Worm (Caenorhabditis elegans) whole organism, L3 larva: ENCODE data around the gene fipr-4.

Source experiments
- R02D3.7 ChIP-seq: fragments of 150-350 bp; optimal IDR thresholded peaks from 2 replicates; lab custom pipeline; 2014; ENCODE audit warnings: missing biosample characterization, missing genetic modification characterization
- aly-2 ChIP-seq: fragments of 150-350 bp; optimal IDR thresholded peaks from 2 replicates; lab custom pipeline; 2014; ENCODE audit warnings: missing biosample characterization, missing genetic modification characterization
- ceh-16 ChIP-seq: sonication (generic microtip); optimal IDR thresholded peaks from 2 replicates; lab custom pipeline; 2017; ENCODE audit warnings: missing biosample characterization, missing genetic modification characterization
- ceh-28 ChIP-seq: fragments of 150-350 bp; optimal IDR thresholded peaks from 2 replicates; lab custom pipeline; 2014; ENCODE audit warnings: missing biosample characterization, missing genetic modification reagents, missing genetic modification characterization
- ceh-82 ChIP-seq: fragments of 150-350 bp; optimal IDR thresholded peaks from 2 replicates; lab custom pipeline; 2014; ENCODE audit warnings: missing biosample characterization, missing genetic modification characterization
- ceh-9 ChIP-seq: sonication (generic microtip); optimal IDR thresholded peaks from 2 replicates; lab custom pipeline; 2018; ENCODE audit warnings: missing biosample characterization, missing genetic modification characterization
- daf-12 ChIP-seq: fragments of 150-350 bp; optimal IDR thresholded peaks from 2 replicates; lab custom pipeline; 2014; ENCODE audit warnings: missing biosample characterization, missing genetic modification reagents, missing genetic modification characterization
- egl-27 ChIP-seq: sonication (generic microtip); optimal IDR thresholded peaks from 4 replicates; lab custom pipeline; 2017; ENCODE audit warnings: missing biosample characterization, missing genetic modification reagents, missing genetic modification characterization
- egl-5 ChIP-seq: fragments of 150-350 bp; optimal IDR thresholded peaks from 2 replicates; lab custom pipeline; 2017; ENCODE audit warnings: missing biosample characterization, missing genetic modification reagents, missing genetic modification characterization, inconsistent platforms
- elt-3 ChIP-seq, 3 experiments: fragments of 150-350 bp in 1 of 3; sonication (generic microtip) in 2 of 3; optimal IDR thresholded peaks; 2 replicates in 2 of 3; 4 replicates in 1 of 3; lab custom pipeline; 2014 to 2017; ENCODE audit warnings: missing biosample characterization in 3 of 3, missing genetic modification characterization in 3 of 3
- eor-1 ChIP-seq, 2 experiments: fragments of 150-350 bp; optimal IDR thresholded peaks; 2 replicates each; lab custom pipeline; 2014 to 2018; ENCODE audit warnings: missing biosample characterization in 2 of 2, missing genetic modification characterization in 2 of 2
- fkh-10 ChIP-seq: sonication (generic microtip); optimal IDR thresholded peaks from 2 replicates; lab custom pipeline; 2017; ENCODE audit warnings: missing biosample characterization, missing genetic modification reagents, missing genetic modification characterization
- fkh-2 ChIP-seq: fragments of 150-350 bp; optimal IDR thresholded peaks from 2 replicates; lab custom pipeline; 2014; ENCODE audit warnings: missing biosample characterization, missing genetic modification reagents, missing genetic modification characterization
- fos-1 ChIP-seq: fragments of 150-350 bp; optimal IDR thresholded peaks from 2 replicates; lab custom pipeline; 2014; ENCODE audit warnings: missing biosample characterization, missing genetic modification characterization
- jun-1 ChIP-seq: fragments of 150-350 bp; optimal IDR thresholded peaks from 2 replicates; lab custom pipeline; 2014; ENCODE audit warnings: missing biosample characterization, missing genetic modification reagents, missing genetic modification characterization
- lin-15B ChIP-seq: fragments of 150-350 bp; optimal IDR thresholded peaks from 2 replicates; lab custom pipeline; 2014; ENCODE audit warnings: missing biosample characterization, missing genetic modification characterization
- mdl-1 ChIP-seq: fragments of 150-350 bp; optimal IDR thresholded peaks from 2 replicates; lab custom pipeline; 2014; ENCODE audit warnings: missing biosample characterization, missing genetic modification characterization
- mml-1 ChIP-seq: fragments of 150-350 bp; sonication (generic microtip); optimal IDR thresholded peaks from 3 replicates; lab custom pipeline; 2014; ENCODE audit warnings: missing biosample characterization, missing genetic modification characterization
- nfya-1 ChIP-seq: sonication (generic microtip); optimal IDR thresholded peaks from 2 replicates; lab custom pipeline; 2017; ENCODE audit warnings: missing genetic modification characterization, mild to moderate bottlenecking, missing compliant biosample characterization, antibody characterized with exemption, moderate library complexity; ENCODE audit not compliant: insufficient read depth
- nhr-11 ChIP-seq: fragments of 150-350 bp; optimal IDR thresholded peaks from 2 replicates; lab custom pipeline; 2014; ENCODE audit warnings: missing biosample characterization, missing genetic modification characterization
- nhr-12 ChIP-seq: fragments of 150-350 bp; optimal IDR thresholded peaks from 2 replicates; lab custom pipeline; 2014; ENCODE audit warnings: missing biosample characterization, missing genetic modification characterization
- nhr-23 ChIP-seq: fragments of 150-350 bp; optimal IDR thresholded peaks from 2 replicates; lab custom pipeline; 2014; ENCODE audit warnings: missing biosample characterization, missing genetic modification reagents, missing genetic modification characterization
- nhr-25 ChIP-seq: sonication (generic microtip); optimal IDR thresholded peaks from 2 replicates; lab custom pipeline; 2017; ENCODE audit warnings: missing biosample characterization, missing genetic modification characterization
- nhr-28 ChIP-seq: fragments of 150-350 bp; optimal IDR thresholded peaks from 2 replicates; lab custom pipeline; 2014; ENCODE audit warnings: missing biosample characterization, missing genetic modification characterization
- nhr-43 ChIP-seq: sonication (generic microtip); optimal IDR thresholded peaks from 2 replicates; lab custom pipeline; 2016; ENCODE audit warnings: mild to moderate bottlenecking, missing genetic modification characterization, missing compliant biosample characterization; ENCODE audit not compliant: poor library complexity, severe bottlenecking
- nhr-67 ChIP-seq: fragments of 150-350 bp; optimal IDR thresholded peaks from 2 replicates; lab custom pipeline; 2014; ENCODE audit warnings: missing biosample characterization, missing genetic modification characterization
- nhr-76 ChIP-seq: fragments of 150-350 bp; sonication (generic microtip); optimal IDR thresholded peaks from 5 replicates; lab custom pipeline; 2014; ENCODE audit warnings: missing biosample characterization, missing genetic modification characterization
- nhr-77 ChIP-seq: fragments of 150-350 bp; optimal IDR thresholded peaks from 2 replicates; lab custom pipeline; 2014; ENCODE audit warnings: missing biosample characterization, missing genetic modification characterization
- pha-4 ChIP-seq: fragments of 150-350 bp; optimal IDR thresholded peaks from 2 replicates; lab custom pipeline; 2014; ENCODE audit warnings: missing biosample characterization, missing genetic modification reagents, missing genetic modification characterization
- pqm-1 ChIP-seq: fragments of 150-350 bp; optimal IDR thresholded peaks from 2 replicates; lab custom pipeline; 2017; ENCODE audit warnings: missing biosample characterization, missing genetic modification characterization, inconsistent platforms
- sea-2 ChIP-seq: fragments of 150-350 bp; sonication (generic microtip); optimal IDR thresholded peaks from 4 replicates; lab custom pipeline; 2014; ENCODE audit warnings: missing biosample characterization, missing genetic modification reagents, missing genetic modification characterization
- skn-1 ChIP-seq: fragments of 150-350 bp; optimal IDR thresholded peaks from 2 replicates; lab custom pipeline; 2014; ENCODE audit warnings: missing biosample characterization, missing genetic modification characterization
- snpc-4 ChIP-seq: fragments of 150-350 bp; optimal IDR thresholded peaks from 2 replicates; lab custom pipeline; 2014; ENCODE audit warnings: missing biosample characterization, missing genetic modification characterization
- tbx-2 ChIP-seq: sonication (generic microtip); optimal IDR thresholded peaks from 2 replicates; lab custom pipeline; 2016; ENCODE audit warnings: mild to moderate bottlenecking, missing genetic modification characterization, missing compliant biosample characterization
- unc-39 ChIP-seq: sonication (generic microtip); optimal IDR thresholded peaks from 4 replicates; lab custom pipeline; 2017; ENCODE audit warnings: missing biosample characterization, missing genetic modification characterization
- unc-62 ChIP-seq: fragments of 150-350 bp; sonication (generic microtip); optimal IDR thresholded peaks from 4 replicates; lab custom pipeline; 2014; ENCODE audit warnings: missing biosample characterization, missing genetic modification reagents, missing genetic modification characterization
- zag-1 ChIP-seq: fragments of 150-350 bp; optimal IDR thresholded peaks from 2 replicates; lab custom pipeline; 2014; ENCODE audit warnings: missing biosample characterization, missing genetic modification characterization
- ztf-11 ChIP-seq: fragments of 150-350 bp; optimal IDR thresholded peaks from 2 replicates; lab custom pipeline; 2014; ENCODE audit warnings: missing biosample characterization, missing genetic modification characterization
- ztf-4 ChIP-seq: fragments of 150-350 bp; optimal IDR thresholded peaks from 2 replicates; lab custom pipeline; 2014; ENCODE audit warnings: missing biosample characterization, missing genetic modification characterization

Gene fipr-4

ce11 chrV:10222007-10222406 is 6.3 kb downstream of the fipr-4 start, which contains the start of gene C12D8.20:
TSS of gene C12D8.20 (plus strand) at chrV:10222307.
- TF ChIP-seq nhr-23 (tag; lab: Kevin White, UChicago) (no peak), aly-2 (tag; lab: Kevin White, UChicago) (no peak), egl-27 (no peak), ztf-11 (no peak), nhr-12 (tag; lab: Kevin White, UChicago) (no peak), tbx-2 (no peak), nfya-1 (tag; lab: Kevin White, UChicago) (no peak), fkh-2 (tag; lab: Kevin White, UChicago) (no peak), egl-5 (tag; lab: Kevin White, UChicago) (no peak), unc-62 (GFP tag; lab: Kevin White, UChicago) (no peak), mml-1 (tag; lab: Kevin White, UChicago) (no peak), nhr-11 (tag; lab: Kevin White, UChicago) (no peak), eor-1 (tag; optimal IDR thresholded peaks at IDR 0.05; lab: Kevin White, UChicago) (no peak), mdl-1 (tag; lab: Kevin White, UChicago) (no peak)

- TF ChIP-seq nhr-23 (tag; lab: Kevin White, UChicago) = no peak
- no peak for TF ChIP-seq snpc-4
Measured at ce11 chrV:10221317-10221716, 6.9 kb downstream of the fipr-4 start, which contains the start of the genes fipr-5 and fipr-9. TSS of gene fipr-5 (minus strand) at chrV:10221417. TSS of gene fipr-9 (plus strand) at chrV:10221662.

ce11 chrV:10220605-10221004 is 7.7 kb downstream of the fipr-4 start, which contains the start of gene C12D8.13:
TSS of gene C12D8.13 (minus strand) at chrV:10220705.
- no peak for TF ChIP-seq sea-2 (GFP tag; lab: Kevin White, UChicago)
- no peak for TF ChIP-seq ceh-9 (tag; lab: Kevin White, UChicago)
- no peak for TF ChIP-seq fkh-2 (tag; lab: Kevin White, UChicago)
- TF ChIP-seq unc-62 (GFP tag; lab: Kevin White, UChicago) = no peak
- no peak for TF ChIP-seq nfya-1 (tag; lab: Kevin White, UChicago)
- TF ChIP-seq ceh-28 = no peak
- no peak for TF ChIP-seq nhr-43 (tag; lab: Kevin White, UChicago)
- no peak for TF ChIP-seq elt-3 (tag; optimal IDR thresholded peaks at IDR 0.05; lab: Kevin White, UChicago)
- no peak for TF ChIP-seq zag-1 (tag; lab: Kevin White, UChicago)
- TF ChIP-seq skn-1 (tag; lab: Kevin White, UChicago) = no peak
- no peak for TF ChIP-seq fkh-10
- no peak for TF ChIP-seq egl-27
- TF ChIP-seq fos-1 (tag; lab: Kevin White, UChicago) = no peak
- TF ChIP-seq unc-39 (tag; lab: Kevin White, UChicago) = no peak
- TF ChIP-seq nhr-11 (tag; lab: Kevin White, UChicago) = no peak
- TF ChIP-seq R02D3.7 (tag; lab: Kevin White, UChicago) = no peak
- TF ChIP-seq daf-12 (tag; lab: Kevin White, UChicago) = no peak

ce11 chrV:10216724-10217123 is 11.5 kb downstream of the fipr-4 start, which contains the start of gene ZK856.14:
TSS of gene ZK856.14 (plus strand) at chrV:10217024.
- no peak for TF ChIP-seq ztf-4
- no peak for TF ChIP-seq nhr-25 (tag; lab: Kevin White, UChicago)
- no peak for TF ChIP-seq mml-1 (tag; lab: Kevin White, UChicago)
- TF ChIP-seq pqm-1 (tag; lab: Kevin White, UChicago) = no peak
- no peak for TF ChIP-seq lin-15B (tag; lab: Kevin White, UChicago)

ce11 chrV:10212627-10213026 is 15.6 kb downstream of the fipr-4 start, which contains the start of gene hpo-40:
TSS of gene hpo-40 (plus strand) at chrV:10212927.
- TF ChIP-seq nhr-25 (tag; lab: Kevin White, UChicago) (no peak), ceh-28 (no peak), ztf-11 (no peak), R02D3.7 (tag; lab: Kevin White, UChicago) (no peak), ceh-82 (tag; lab: Kevin White, UChicago) (no peak), nhr-77 (no peak), fos-1 (tag; lab: Kevin White, UChicago) (no peak), sea-2 (GFP tag; lab: Kevin White, UChicago) (no peak), ceh-16 (tag; lab: Kevin White, UChicago) (no peak), nhr-67 (tag; lab: Kevin White, UChicago) (no peak), pha-4 (tag; lab: Kevin White, UChicago) (no peak), unc-39 (tag; lab: Kevin White, UChicago) (no peak), fkh-2 (tag; lab: Kevin White, UChicago) (no peak), jun-1 (no peak), zag-1 (tag; lab: Kevin White, UChicago) (no peak), unc-62 (GFP tag; lab: Kevin White, UChicago) (no peak), nhr-28 (tag; lab: Kevin White, UChicago) (no peak), nhr-76 (tag; lab: Kevin White, UChicago) (no peak)
- TF ChIP-seq, all 47 proteins: peak for 0
